Worm (Caenorhabditis elegans) whole organism, L3 larva: ENCODE data around the gene T22F3.2.
A peak's percentile ranks its signal among the peaks of the same experiment; 100 is the strongest.

Experiments used
- R02D3.7 ChIP-seq: fragments of 150-350 bp; optimal IDR thresholded peaks from 2 replicates; lab custom pipeline; 2014; ENCODE audit warnings: missing biosample characterization, missing genetic modification characterization
- ZK546.5 ChIP-seq: sonication (generic microtip); optimal IDR thresholded peaks from 2 replicates; lab custom pipeline; 2017; ENCODE audit warnings: missing biosample characterization, missing genetic modification characterization
- aly-2 ChIP-seq: fragments of 150-350 bp; optimal IDR thresholded peaks from 2 replicates; lab custom pipeline; 2014; ENCODE audit warnings: missing biosample characterization, missing genetic modification characterization
- ama-1 ChIP-seq: fragments of 150-350 bp; optimal IDR thresholded peaks from 2 replicates; lab custom pipeline; 2018
- ceh-16 ChIP-seq: sonication (generic microtip); optimal IDR thresholded peaks from 2 replicates; lab custom pipeline; 2017; ENCODE audit warnings: missing biosample characterization, missing genetic modification characterization
- ceh-28 ChIP-seq: fragments of 150-350 bp; optimal IDR thresholded peaks from 2 replicates; lab custom pipeline; 2014; ENCODE audit warnings: missing biosample characterization, missing genetic modification reagents, missing genetic modification characterization
- ceh-82 ChIP-seq: fragments of 150-350 bp; optimal IDR thresholded peaks from 2 replicates; lab custom pipeline; 2014; ENCODE audit warnings: missing biosample characterization, missing genetic modification characterization
- ceh-9 ChIP-seq: sonication (generic microtip); optimal IDR thresholded peaks from 2 replicates; lab custom pipeline; 2018; ENCODE audit warnings: missing biosample characterization, missing genetic modification characterization
- daf-12 ChIP-seq: fragments of 150-350 bp; optimal IDR thresholded peaks from 2 replicates; lab custom pipeline; 2014; ENCODE audit warnings: missing biosample characterization, missing genetic modification reagents, missing genetic modification characterization
- egl-27 ChIP-seq: sonication (generic microtip); optimal IDR thresholded peaks from 4 replicates; lab custom pipeline; 2017; ENCODE audit warnings: missing biosample characterization, missing genetic modification reagents, missing genetic modification characterization
- egl-5 ChIP-seq: fragments of 150-350 bp; optimal IDR thresholded peaks from 2 replicates; lab custom pipeline; 2017; ENCODE audit warnings: missing biosample characterization, missing genetic modification reagents, missing genetic modification characterization, inconsistent platforms
- elt-2 ChIP-seq: sonication (generic microtip); optimal IDR thresholded peaks from 2 replicates; lab custom pipeline; 2016; ENCODE audit warnings: missing genetic modification reagents, mild to moderate bottlenecking, missing genetic modification characterization, missing compliant biosample characterization
- eor-1 ChIP-seq, 2 experiments: fragments of 150-350 bp; optimal IDR thresholded peaks; 2 replicates each; lab custom pipeline; 2014 to 2018; ENCODE audit warnings: missing biosample characterization in 2 of 2, missing genetic modification characterization in 2 of 2
- fkh-10 ChIP-seq: sonication (generic microtip); optimal IDR thresholded peaks from 2 replicates; lab custom pipeline; 2017; ENCODE audit warnings: missing biosample characterization, missing genetic modification reagents, missing genetic modification characterization
- fkh-2 ChIP-seq: fragments of 150-350 bp; optimal IDR thresholded peaks from 2 replicates; lab custom pipeline; 2014; ENCODE audit warnings: missing biosample characterization, missing genetic modification reagents, missing genetic modification characterization
- fos-1 ChIP-seq: fragments of 150-350 bp; optimal IDR thresholded peaks from 2 replicates; lab custom pipeline; 2014; ENCODE audit warnings: missing biosample characterization, missing genetic modification characterization
- hmg-11 ChIP-seq: sonication (generic microtip); optimal IDR thresholded peaks from 2 replicates; lab custom pipeline; 2016; ENCODE audit warnings: missing genetic modification characterization, missing compliant biosample characterization
- jun-1 ChIP-seq: fragments of 150-350 bp; optimal IDR thresholded peaks from 2 replicates; lab custom pipeline; 2014; ENCODE audit warnings: missing biosample characterization, missing genetic modification reagents, missing genetic modification characterization
- lin-15B ChIP-seq: fragments of 150-350 bp; optimal IDR thresholded peaks from 2 replicates; lab custom pipeline; 2014; ENCODE audit warnings: missing biosample characterization, missing genetic modification characterization
- lsy-12 ChIP-seq: sonication (generic microtip); optimal IDR thresholded peaks from 2 replicates; lab custom pipeline; 2016; ENCODE audit warnings: mild to moderate bottlenecking, missing genetic modification characterization, missing compliant biosample characterization
- mdl-1 ChIP-seq: fragments of 150-350 bp; optimal IDR thresholded peaks from 2 replicates; lab custom pipeline; 2014; ENCODE audit warnings: missing biosample characterization, missing genetic modification characterization
- mml-1 ChIP-seq: fragments of 150-350 bp; sonication (generic microtip); optimal IDR thresholded peaks from 3 replicates; lab custom pipeline; 2014; ENCODE audit warnings: missing biosample characterization, missing genetic modification characterization
- nfya-1 ChIP-seq: sonication (generic microtip); optimal IDR thresholded peaks from 2 replicates; lab custom pipeline; 2017; ENCODE audit warnings: missing genetic modification characterization, mild to moderate bottlenecking, missing compliant biosample characterization, antibody characterized with exemption, moderate library complexity; ENCODE audit not compliant: insufficient read depth
- nhr-11 ChIP-seq: fragments of 150-350 bp; optimal IDR thresholded peaks from 2 replicates; lab custom pipeline; 2014; ENCODE audit warnings: missing biosample characterization, missing genetic modification characterization
- nhr-12 ChIP-seq: fragments of 150-350 bp; optimal IDR thresholded peaks from 2 replicates; lab custom pipeline; 2014; ENCODE audit warnings: missing biosample characterization, missing genetic modification characterization
- nhr-23 ChIP-seq: fragments of 150-350 bp; optimal IDR thresholded peaks from 2 replicates; lab custom pipeline; 2014; ENCODE audit warnings: missing biosample characterization, missing genetic modification reagents, missing genetic modification characterization
- nhr-28 ChIP-seq: fragments of 150-350 bp; optimal IDR thresholded peaks from 2 replicates; lab custom pipeline; 2014; ENCODE audit warnings: missing biosample characterization, missing genetic modification characterization
- nhr-43 ChIP-seq: sonication (generic microtip); optimal IDR thresholded peaks from 2 replicates; lab custom pipeline; 2016; ENCODE audit warnings: mild to moderate bottlenecking, missing genetic modification characterization, missing compliant biosample characterization; ENCODE audit not compliant: poor library complexity, severe bottlenecking
- nhr-67 ChIP-seq: fragments of 150-350 bp; optimal IDR thresholded peaks from 2 replicates; lab custom pipeline; 2014; ENCODE audit warnings: missing biosample characterization, missing genetic modification characterization
- nhr-76 ChIP-seq: fragments of 150-350 bp; sonication (generic microtip); optimal IDR thresholded peaks from 5 replicates; lab custom pipeline; 2014; ENCODE audit warnings: missing biosample characterization, missing genetic modification characterization
- nhr-77 ChIP-seq: fragments of 150-350 bp; optimal IDR thresholded peaks from 2 replicates; lab custom pipeline; 2014; ENCODE audit warnings: missing biosample characterization, missing genetic modification characterization
- pha-4 ChIP-seq: fragments of 150-350 bp; optimal IDR thresholded peaks from 2 replicates; lab custom pipeline; 2014; ENCODE audit warnings: missing biosample characterization, missing genetic modification reagents, missing genetic modification characterization
- pqm-1 ChIP-seq: fragments of 150-350 bp; optimal IDR thresholded peaks from 2 replicates; lab custom pipeline; 2017; ENCODE audit warnings: missing biosample characterization, missing genetic modification characterization, inconsistent platforms
- sea-2 ChIP-seq: fragments of 150-350 bp; sonication (generic microtip); optimal IDR thresholded peaks from 4 replicates; lab custom pipeline; 2014; ENCODE audit warnings: missing biosample characterization, missing genetic modification reagents, missing genetic modification characterization
- skn-1 ChIP-seq: fragments of 150-350 bp; optimal IDR thresholded peaks from 2 replicates; lab custom pipeline; 2014; ENCODE audit warnings: missing biosample characterization, missing genetic modification characterization
- snpc-4 ChIP-seq: fragments of 150-350 bp; optimal IDR thresholded peaks from 2 replicates; lab custom pipeline; 2014; ENCODE audit warnings: missing biosample characterization, missing genetic modification characterization
- tbx-2 ChIP-seq: sonication (generic microtip); optimal IDR thresholded peaks from 2 replicates; lab custom pipeline; 2016; ENCODE audit warnings: mild to moderate bottlenecking, missing genetic modification characterization, missing compliant biosample characterization
- unc-39 ChIP-seq: sonication (generic microtip); optimal IDR thresholded peaks from 4 replicates; lab custom pipeline; 2017; ENCODE audit warnings: missing biosample characterization, missing genetic modification characterization
- unc-62 ChIP-seq: fragments of 150-350 bp; sonication (generic microtip); optimal IDR thresholded peaks from 4 replicates; lab custom pipeline; 2014; ENCODE audit warnings: missing biosample characterization, missing genetic modification reagents, missing genetic modification characterization
- zag-1 ChIP-seq: fragments of 150-350 bp; optimal IDR thresholded peaks from 2 replicates; lab custom pipeline; 2014; ENCODE audit warnings: missing biosample characterization, missing genetic modification characterization
- ztf-11 ChIP-seq: fragments of 150-350 bp; optimal IDR thresholded peaks from 2 replicates; lab custom pipeline; 2014; ENCODE audit warnings: missing biosample characterization, missing genetic modification characterization
- ztf-4 ChIP-seq: fragments of 150-350 bp; optimal IDR thresholded peaks from 2 replicates; lab custom pipeline; 2014; ENCODE audit warnings: missing biosample characterization, missing genetic modification characterization

Gene T22F3.2

DNA sequence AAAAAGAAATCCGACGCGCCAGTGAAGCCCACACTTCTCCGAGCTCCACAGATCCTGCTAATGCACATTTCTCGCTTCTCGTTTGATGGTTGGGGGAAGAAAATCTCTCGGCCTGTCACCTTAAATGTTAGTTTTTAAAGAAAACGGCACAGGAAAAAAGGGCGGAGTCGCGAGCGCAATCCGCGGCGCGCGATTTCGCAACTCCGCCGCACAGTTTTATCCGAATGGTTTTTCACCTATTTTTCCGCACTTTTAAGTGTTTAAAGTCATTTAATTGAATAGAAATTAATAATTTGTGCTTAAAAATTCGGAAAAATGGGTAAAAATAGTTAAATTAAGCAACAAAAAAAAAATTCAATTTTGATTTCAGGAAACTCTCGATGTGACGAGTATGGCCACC, 1.2 kb downstream of the T22F3.2 start:
- TF ChIP-seq nhr-43 (tag; lab: Kevin White, UChicago) (peak; percentile 1), aly-2 (tag; lab: Kevin White, UChicago) (no peak), tbx-2 (no peak), pha-4 (tag; lab: Kevin White, UChicago) (peak; percentile 24), egl-27 (tag; lab: Kevin White, UChicago) (no peak), ceh-16 (no peak), fkh-10 (GFP tag; lab: Kevin White, UChicago) (no peak), nhr-77 (tag; lab: Kevin White, UChicago) (no peak), fkh-2 (tag; lab: Kevin White, UChicago) (no peak), ZK546.5 (tag; lab: Kevin White, UChicago) (no peak), nhr-23 (peak; percentile 17), zag-1 (tag; lab: Kevin White, UChicago) (no peak), ceh-9 (tag; lab: Kevin White, UChicago) (no peak), eor-1 (tag; optimal IDR thresholded peaks at IDR 0.05; lab: Kevin White, UChicago) (no peak), unc-62 (GFP tag; lab: Kevin White, UChicago) (no peak), nhr-67 (tag; lab: Kevin White, UChicago) (no peak), egl-5 (tag; lab: Kevin White, UChicago) (no peak), skn-1 (tag; lab: Kevin White, UChicago) (no peak), nhr-28 (tag; lab: Kevin White, UChicago) (no peak), jun-1 (no peak), nhr-11 (tag; lab: Kevin White, UChicago) (no peak), ama-1 (lab: Kevin White, UChicago) (no peak), nfya-1 (tag; lab: Kevin White, UChicago) (peak; percentile 33), unc-39 (no peak), ztf-4 (tag; lab: Kevin White, UChicago) (no peak), snpc-4 (tag; lab: Kevin White, UChicago) (no peak), nhr-76 (tag; lab: Kevin White, UChicago) (no peak), ceh-82 (tag; lab: Kevin White, UChicago) (no peak), pqm-1 (peak; percentile 10), nhr-12 (tag; lab: Kevin White, UChicago) (no peak), lin-15B (tag; lab: Kevin White, UChicago) (no peak), fos-1 (no peak), mdl-1 (tag; lab: Kevin White, UChicago) (no peak), ztf-11 (tag; lab: Kevin White, UChicago) (no peak), lsy-12 (no peak), sea-2 (no peak), elt-2 (tag; lab: Kevin White, UChicago) (peak; percentile 20), R02D3.7 (tag; lab: Kevin White, UChicago) (no peak), hmg-11 (tag; lab: Kevin White, UChicago) (peak; percentile 11), daf-12 (tag; lab: Kevin White, UChicago) (no peak), ceh-28 (tag; lab: Kevin White, UChicago) (no peak), mml-1 (tag; lab: Kevin White, UChicago) (no peak)

ce11 chrV:3588223-3588622, 1.8 kb downstream of the T22F3.2 start:
- TF ChIP-seq ceh-16 = no peak
- TF ChIP-seq fos-1 = no peak
- TF ChIP-seq skn-1 (tag; lab: Kevin White, UChicago) = no peak
- no peak for TF ChIP-seq egl-5 (tag; lab: Kevin White, UChicago)
- peak; percentile 5 for TF ChIP-seq nfya-1 (tag; lab: Kevin White, UChicago)
- peak; percentile 60 for TF ChIP-seq nhr-43 (tag; lab: Kevin White, UChicago)
- no peak for TF ChIP-seq R02D3.7 (tag; lab: Kevin White, UChicago)
- no peak for TF ChIP-seq snpc-4 (tag; lab: Kevin White, UChicago)
- no peak for TF ChIP-seq nhr-23
